Worm (Caenorhabditis elegans) whole organism, late embryonic: Measurements from ENCODE around the gene Y41C4A.7.

Experiments
- F13H6.1 ChIP-seq: sonication (generic microtip); optimal IDR thresholded peaks from 2 replicates; lab custom pipeline; 2016; ENCODE audit warnings: missing genetic modification characterization, missing compliant biosample characterization
- T23F11.4 ChIP-seq: fragments of 200-800 bp; sonication (Bioruptor generic); optimal IDR thresholded peaks from 2 replicates; lab custom pipeline; 2018; ENCODE audit warnings: mild to moderate bottlenecking, missing genetic modification characterization, missing compliant biosample characterization
- ama-1 ChIP-seq: fragments of 150-350 bp; optimal IDR thresholded peaks from 2 replicates; lab custom pipeline; 2014
- ceh-14 ChIP-seq: sonication (generic microtip); optimal IDR thresholded peaks from 2 replicates; lab custom pipeline; 2016; ENCODE audit warnings: missing genotype, missing genetic modification characterization, missing compliant biosample characterization
- ceh-48 ChIP-seq: sonication (generic microtip); optimal IDR thresholded peaks from 2 replicates; lab custom pipeline; 2016; ENCODE audit warnings: missing genetic modification characterization, inconsistent platforms, missing compliant biosample characterization
- che-1 ChIP-seq: sonication (generic microtip); optimal IDR thresholded peaks from 2 replicates; lab custom pipeline; 2016; ENCODE audit warnings: mild to moderate bottlenecking, missing genetic modification characterization, missing compliant biosample characterization
- elt-4 ChIP-seq: sonication (generic microtip); optimal IDR thresholded peaks from 2 replicates; lab custom pipeline; 2016; ENCODE audit warnings: missing genetic modification characterization, missing compliant biosample characterization
- madf-2 ChIP-seq: sonication (generic microtip); optimal IDR thresholded peaks from 2 replicates; lab custom pipeline; 2017; ENCODE audit warnings: missing genetic modification characterization, missing compliant biosample characterization
- pag-3 ChIP-seq: sonication (generic microtip); optimal IDR thresholded peaks from 2 replicates; lab custom pipeline; 2016; ENCODE audit warnings: missing compliant biosample characterization, missing genetic modification characterization, borderline replicate concordance
- pat-9 ChIP-seq: fragments of 200-800 bp; sonication (Bioruptor generic); optimal IDR thresholded peaks from 2 replicates; lab custom pipeline; 2018; ENCODE audit warnings: mild to moderate bottlenecking, missing genetic modification characterization, moderate library complexity, missing compliant biosample characterization
- pha-4 ChIP-seq: fragments of 150-350 bp; optimal IDR thresholded peaks from 2 replicates; lab custom pipeline; 2018; ENCODE audit warnings: missing biosample characterization, missing genetic modification reagents, missing genetic modification characterization

DNA sequence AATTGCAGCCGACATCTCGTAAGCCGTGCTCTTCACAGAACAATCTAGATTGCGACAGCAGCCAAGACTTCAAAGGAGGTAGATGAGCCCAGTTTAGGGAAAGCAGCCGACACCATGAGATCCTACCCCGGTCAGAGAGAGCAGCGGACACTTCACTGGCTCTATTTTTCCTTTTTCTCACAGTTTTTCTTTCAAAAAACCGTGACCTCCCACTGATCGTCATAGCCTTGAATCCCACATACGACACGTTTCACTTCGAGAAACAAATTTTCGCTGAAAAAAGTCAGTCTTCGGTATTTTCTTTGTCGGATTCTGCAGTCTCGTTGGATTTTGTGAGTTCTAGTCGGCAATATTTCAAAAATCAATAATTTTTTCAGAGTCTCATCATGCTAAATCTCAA, 33.4 kb downstream of the Y41C4A.7 start, which contains the start of gene Y41C4A.21:
- TF ChIP-seq che-1 (tag; lab: Kevin White, UChicago) (no peak), ama-1 (lab: Kevin White, UChicago) (no peak), elt-4 (tag; lab: Kevin White, UChicago) (no peak), F13H6.1 (tag; lab: Kevin White, UChicago) (no peak), pha-4 (tag; lab: Kevin White, UChicago) (no peak), pag-3 (tag; lab: Kevin White, UChicago) (no peak), pat-9 (tag; lab: Kevin White, UChicago) (no peak), T23F11.4 (GFP tag; lab: Kevin White, UChicago) (no peak), madf-2 (no peak), ceh-14 (tag; lab: Kevin White, UChicago) (no peak), ceh-48 (no peak)
